Worm (Caenorhabditis elegans): ENCODE results near the gene dmsr-5.

DNA sequence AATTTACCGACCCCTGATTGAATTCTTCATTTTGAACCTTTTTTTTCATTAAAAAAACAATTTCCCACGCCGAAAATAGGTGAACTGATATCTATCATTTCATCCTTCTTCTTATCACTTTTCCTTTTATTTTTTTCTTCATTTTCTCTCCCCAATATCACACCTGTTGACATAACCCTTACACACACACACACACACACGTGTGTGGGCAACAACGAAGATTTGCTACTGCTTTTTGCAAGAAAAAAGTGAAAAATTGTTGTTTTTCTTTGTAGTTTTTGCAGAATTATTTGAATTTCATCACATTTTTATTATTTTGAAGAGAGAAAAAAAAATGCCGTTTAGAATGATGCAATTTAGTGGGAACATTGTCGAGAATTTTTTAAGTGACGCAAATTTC, 45.5 kb upstream of the dmsr-5 start:
- TF ChIP-seq mep-1 (tag; optimal IDR thresholded peaks at IDR 0.05), result no peak
- no peak for TF ChIP-seq ces-1 (GFP tag; optimal IDR thresholded peaks at IDR 0.05)
- TF ChIP-seq elt-3 (tag; optimal IDR thresholded peaks at IDR 0.05), result no peak
- no peak for TF ChIP-seq blmp-1 (tag; optimal IDR thresholded peaks at IDR 0.05)
- no peak for TF ChIP-seq tbx-8 (GFP tag; optimal IDR thresholded peaks at IDR 0.05)
- TF ChIP-seq nhr-237 (tag; optimal IDR thresholded peaks at IDR 0.05), result no peak
- no peak for TF ChIP-seq mab-5 (tag; optimal IDR thresholded peaks at IDR 0.05)
- TF ChIP-seq bed-3 (GFP tag; optimal IDR thresholded peaks at IDR 0.05), result no peak
- TF ChIP-seq nhr-2 (tag; optimal IDR thresholded peaks at IDR 0.05), result no peak
- TF ChIP-seq unc-39 (tag; optimal IDR thresholded peaks at IDR 0.05), result no peak
- no peak for TF ChIP-seq nhr-28 (tag; optimal IDR thresholded peaks at IDR 0.05)
- TF ChIP-seq ztf-11 (tag; optimal IDR thresholded peaks at IDR 0.05), result no peak

Data from whole organism, mixed stage, embryonic.